Worm (Caenorhabditis elegans): ENCODE data around the gene dod-6.

dod-6 gene

ce11 chrIII:10153003-10153402 lies 44.5 kb upstream of the dod-6 start:
- TF ChIP-seq lin-40 (tag; optimal IDR thresholded peaks at IDR 0.05) (no peak), ceh-27 (GFP tag; optimal IDR thresholded peaks at IDR 0.05) (peak; percentile 2), F33H1.4 (GFP tag; IDR thresholded peaks at IDR 0.05) (no peak), F52B5.7 (tag; optimal IDR thresholded peaks at IDR 0.05) (no peak), F49E8.2 (tag; optimal IDR thresholded peaks at IDR 0.05; ENCODE audit: insufficient read depth) (no peak), tbx-9 (tag; optimal IDR thresholded peaks at IDR 0.05; ENCODE audit: borderline replicate concordance) (no peak), cebp-1 (GFP tag; IDR thresholded peaks at IDR 0.05) (no peak), cebp-1 (tag; optimal IDR thresholded peaks at IDR 0.05) (peak; percentile 33), tbp1 (GFP tag; optimal IDR thresholded peaks at IDR 0.05) (no peak), ekl-4 (GFP tag; IDR thresholded peaks at IDR 0.05) (0 out of 2 replicates have a peak, but pooled peaks have one; percentile 29), let-607 (tag; optimal IDR thresholded peaks at IDR 0.05) (no peak), let-526 (GFP tag; IDR thresholded peaks at IDR 0.05) (0 out of 2 replicates have a peak, but pooled peaks have one; percentile 7), ceh-58 (GFP tag; IDR thresholded peaks at IDR 0.05) (no peak), dpff-1 (tag; optimal IDR thresholded peaks at IDR 0.05) (no peak), ztf-3 (GFP tag; optimal IDR thresholded peaks at IDR 0.05) (no peak), unc-62 (GFP tag; optimal IDR thresholded peaks at IDR 0.05) (no peak), Y95B8A.8 (GFP tag; IDR thresholded peaks at IDR 0.05) (no peak), die-1 (tag; optimal IDR thresholded peaks at IDR 0.05) (no peak), snpc-1.1 (tag; optimal IDR thresholded peaks at IDR 0.05; ENCODE audit: insufficient read depth) (no peak), nhr-80 (tag; optimal IDR thresholded peaks at IDR 0.05) (no peak), aptf-3 (GFP tag; IDR thresholded peaks at IDR 0.05) (no peak), attf-3 (GFP tag; conservative IDR thresholded peaks at IDR 0.05) (no peak), akir-1 (GFP tag; optimal IDR thresholded peaks at IDR 0.05) (no peak), F10E7.11 (tag; optimal IDR thresholded peaks at IDR 0.05) (no peak), lsy-27 (tag; optimal IDR thresholded peaks at IDR 0.05; ENCODE audit: borderline replicate concordance, insufficient read depth) (no peak), mes-4 (tag; optimal IDR thresholded peaks at IDR 0.05) (no peak), hmg-1.2 (GFP tag; IDR thresholded peaks at IDR 0.05) (peak; percentile 34; the same call in 1 of the 2 replicates), ztf-26 (tag; optimal IDR thresholded peaks at IDR 0.05) (no peak), D2030.7 (GFP tag; IDR thresholded peaks at IDR 0.05) (no peak), nfyb-1 (GFP tag; IDR thresholded peaks at IDR 0.05) (peak; percentile 63; the same call in 1 of the 2 replicates), ceh-79 (tag; optimal IDR thresholded peaks at IDR 0.05) (no peak), B0019.2 (GFP tag; conservative IDR thresholded peaks at IDR 0.05) (no peak), egl-44 (GFP tag; IDR thresholded peaks at IDR 0.05) (no peak), ztf-28 (GFP tag; IDR thresholded peaks at IDR 0.05) (no peak), Y53F4B.3 (GFP tag; IDR thresholded peaks at IDR 0.05) (no peak), B0261.1 (tag; optimal IDR thresholded peaks at IDR 0.05) (no peak), snpc-4 (GFP tag; optimal IDR thresholded peaks at IDR 0.05) (no peak), snpc-4 (tag; optimal IDR thresholded peaks at IDR 0.05) (no peak), egl-18 (GFP tag; IDR thresholded peaks at IDR 0.05) (no peak), rcor-1 (GFP tag; IDR thresholded peaks at IDR 0.05) (0 out of 2 replicates have a peak, but pooled peaks have one; percentile 8), mel-28 (tag; optimal IDR thresholded peaks at IDR 0.05; ENCODE audit: borderline replicate concordance) (no peak), C06A6.2 (GFP tag; conservative IDR thresholded peaks at IDR 0.05) (no peak), lin-35 (GFP tag; optimal IDR thresholded peaks at IDR 0.05) (peak in 1 of 3 experiments; percentile 27), C17E4.6 (GFP tag; IDR thresholded peaks at IDR 0.05) (no peak), rec-8 (tag; optimal IDR thresholded peaks at IDR 0.05) (no peak), hlh-26 (GFP tag; conservative IDR thresholded peaks at IDR 0.05) (no peak), mcd-1 (GFP tag; IDR thresholded peaks at IDR 0.05) (no peak; the same call in 1 of the 2 replicates), unc-130 (GFP tag; optimal IDR thresholded peaks at IDR 0.05) (no peak)

Measured in whole organism, young adult.